Fruit fly (Drosophila melanogaster): ENCODE measurements around the gene dnd.

dnd gene

DNA sequence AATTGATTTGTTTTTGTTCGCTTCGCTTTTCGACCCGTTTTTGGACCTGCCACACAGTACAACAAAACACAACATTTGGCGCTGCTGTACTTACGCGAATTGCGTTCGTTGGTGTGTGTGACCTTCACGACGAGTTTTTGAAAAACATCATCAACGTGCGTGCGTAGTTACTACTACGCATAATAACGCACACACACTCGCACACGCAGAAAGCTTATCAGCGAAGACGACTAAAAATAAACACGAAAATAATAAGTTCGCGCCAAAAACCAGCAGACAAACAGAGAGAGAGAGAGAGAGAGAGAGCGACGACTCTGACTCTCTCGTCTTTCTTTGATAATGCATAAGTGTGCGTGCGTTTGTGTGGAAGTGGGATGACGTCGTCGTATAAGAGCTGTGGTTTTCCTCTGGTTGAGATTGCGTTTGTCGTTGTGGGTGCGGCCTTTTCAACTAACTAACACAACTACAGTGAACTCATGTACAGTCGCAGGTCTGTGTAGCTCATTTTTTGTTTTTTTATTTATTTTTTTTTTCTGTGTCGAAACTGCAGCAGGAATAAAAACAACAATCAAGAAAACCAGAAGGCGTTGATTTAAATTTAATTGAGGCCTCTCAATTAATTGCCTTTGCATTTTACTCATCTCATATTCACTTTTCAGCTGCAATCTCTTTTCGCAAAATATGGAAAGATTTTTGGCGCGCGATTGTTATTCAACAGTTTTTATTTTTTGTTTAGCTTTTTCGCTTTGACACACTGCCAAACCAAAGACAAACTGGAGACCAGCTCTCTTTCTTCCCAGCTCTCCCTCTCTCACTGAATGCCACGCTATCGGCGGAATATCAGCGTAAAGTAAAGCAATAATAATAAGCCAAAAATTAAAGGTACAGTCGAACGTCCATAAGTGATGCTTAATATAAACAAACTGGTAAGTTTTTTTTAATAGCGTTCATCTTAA, 33.3 kb downstream of the dnd start (continued):
- TF ChIP-seq CG12769 (tag; optimal IDR thresholded peaks at IDR 0.05) (peak; percentile 80), CoRest (tag; optimal IDR thresholded peaks at IDR 0.05) (no peak), CG32772 (GFP tag; IDR thresholded peaks at IDR 0.05) (peak; percentile 61), dmrt99B (tag; optimal IDR thresholded peaks at IDR 0.05) (peak; percentile 17), CrebB (tag; optimal IDR thresholded peaks at IDR 0.05) (peak; percentile 24), CG1603 (tag; optimal IDR thresholded peaks at IDR 0.05) (peak; percentile 0), CG17186 (GFP tag; optimal IDR thresholded peaks at IDR 0.05) (no peak), scrt (GFP tag; optimal IDR thresholded peaks at IDR 0.05) (peak; percentile 19), Oli (tag; optimal IDR thresholded peaks at IDR 0.05) (no peak), CG4360 (GFP tag; IDR thresholded peaks at IDR 0.05) (0 out of 2 replicates have a peak, but pooled peaks have one; percentile 19), H15 (GFP tag; IDR thresholded peaks at IDR 0.05) (no peak), Hey (tag; optimal IDR thresholded peaks at IDR 0.05) (peak; percentile 53), mam (GFP tag; optimal IDR thresholded peaks at IDR 0.05) (no peak), CG13287 (GFP tag; IDR thresholded peaks at IDR 0.05; ENCODE audit: partially characterized antibody) (peak; percentile 49), CG2129 (GFP tag; IDR thresholded peaks at IDR 0.05; ENCODE audit: partially characterized antibody) (no peak), fd3F (GFP tag; optimal IDR thresholded peaks at IDR 0.05) (no peak), CG15601 (tag; optimal IDR thresholded peaks at IDR 0.05) (peak; percentile 58), ro (GFP tag; IDR thresholded peaks at IDR 0.05) (no peak), CG12219 (GFP tag; optimal IDR thresholded peaks at IDR 0.05) (no peak), CG6813 (GFP tag; optimal IDR thresholded peaks at IDR 0.05) (peak; percentile 12), yki (optimal IDR thresholded peaks at IDR 0.05) (peak; percentile 70), Neu2 (GFP tag; optimal IDR thresholded peaks at IDR 0.05; ENCODE audit: borderline replicate concordance) (no peak), CG18619 (GFP tag; optimal IDR thresholded peaks at IDR 0.05) (peak; percentile 2), Bgb (GFP tag; IDR thresholded peaks at IDR 0.05; ENCODE audit: partially characterized antibody) (peak; percentile 28; the same call in 1 of the 2 replicates), CG17802 (tag; optimal IDR thresholded peaks at IDR 0.05) (peak; percentile 30), CG15696 (tag; optimal IDR thresholded peaks at IDR 0.05) (no peak), unc-4 (GFP tag; IDR thresholded peaks at IDR 0.05; ENCODE audit: partially characterized antibody) (peak; percentile 34; the same call in 1 of the 2 replicates), CG34224 (GFP tag; IDR thresholded peaks at IDR 0.05; ENCODE audit: partially characterized antibody) (peak; percentile 55; the same call in 1 of the 3 replicates), pfk (GFP tag; optimal IDR thresholded peaks at IDR 0.05) (no peak), Med (GFP tag) (peak; percentile 68), CG7839 (tag; optimal IDR thresholded peaks at IDR 0.05) (no peak), ems (GFP tag; optimal IDR thresholded peaks at IDR 0.05) (no peak), zf30C (GFP tag; optimal IDR thresholded peaks at IDR 0.05) (peak; percentile 67), dmrt11E (tag; optimal IDR thresholded peaks at IDR 0.05) (no peak), Scr (GFP tag; IDR thresholded peaks at IDR 0.05; ENCODE audit: partially characterized antibody) (peak; percentile 36; the same call in 1 of the 2 replicates), tap (tag; optimal IDR thresholded peaks at IDR 0.05) (no peak), CG7987 (GFP tag; optimal IDR thresholded peaks at IDR 0.05) (peak; percentile 66), hth (optimal IDR thresholded peaks at IDR 0.05) (no peak), CG11093 (GFP tag; IDR thresholded peaks at IDR 0.05) (no peak), Aef1 (GFP tag; IDR thresholded peaks at IDR 0.05) (no peak), chinmo (GFP tag; IDR thresholded peaks at IDR 0.05; ENCODE audit: partially characterized antibody) (peak; percentile 94), E2f2 (GFP tag; IDR thresholded peaks at IDR 0.05) (no peak; the same call in none of the 2 replicates), Fer2 (tag; optimal IDR thresholded peaks at IDR 0.05) (no peak), Adf1 (GFP tag; IDR thresholded peaks at IDR 0.05) (peak; percentile 45; the same call in 1 of the 2 replicates), CG33213 (GFP tag; optimal IDR thresholded peaks at IDR 0.05) (no peak), Oaz (GFP tag; IDR thresholded peaks at IDR 0.05) (no peak), CG14667 (GFP tag; IDR thresholded peaks at IDR 0.05) (no peak)

Data from whole organism, embryonic.